Worm (Caenorhabditis elegans): ENCODE data around the gene wdr-83.

wdr-83 gene

ce11 chrII:5019389-5020108 is 12.0 kb downstream of the wdr-83 start:
- TF ChIP-seq ceh-20 (GFP tag; IDR thresholded peaks at IDR 0.05) (no peak), hlh-11 (tag; optimal IDR thresholded peaks at IDR 0.05) (peak; percentile 82), mxl-3 (GFP tag; optimal IDR thresholded peaks at IDR 0.05) (peak; percentile 9), daf-16 (GFP tag; optimal IDR thresholded peaks at IDR 0.05) (no peak), daf-16 (tag; optimal IDR thresholded peaks at IDR 0.05) (peak; percentile 53), nhr-10 (tag; optimal IDR thresholded peaks at IDR 0.05) (peak; percentile 60), lin-13 (GFP tag; optimal IDR thresholded peaks at IDR 0.05) (no peak), unc-62 (GFP tag; optimal IDR thresholded peaks at IDR 0.05 in 1 of 2) (peak in 1 of 2 experiments; percentile 88), unc-62 (tag; optimal IDR thresholded peaks at IDR 0.05) (no peak), daf-8 (GFP tag; IDR thresholded peaks at IDR 0.05) (no peak), lsy-2 (tag; optimal IDR thresholded peaks at IDR 0.05) (peak in 1 of 2 experiments; percentile 25), dmd-6 (GFP tag; IDR thresholded peaks at IDR 0.05) (peak; percentile 81), nhr-76 (tag; optimal IDR thresholded peaks at IDR 0.05) (peak; percentile 4), nhr-25 (tag; optimal IDR thresholded peaks at IDR 0.05; ENCODE audit: borderline replicate concordance, insufficient read depth) (peak; percentile 17), jun-1 (tag; optimal IDR thresholded peaks at IDR 0.05) (no peak), nhr-48 (tag; optimal IDR thresholded peaks at IDR 0.05) (peak; percentile 25), dve-1 (tag; optimal IDR thresholded peaks at IDR 0.05; ENCODE audit: insufficient read depth) (peak; percentile 83), nhr-28 (tag; optimal IDR thresholded peaks at IDR 0.05) (peak; percentile 83), mep-1 (tag; optimal IDR thresholded peaks at IDR 0.05) (peak; percentile 42), php-3 (GFP tag; IDR thresholded peaks at IDR 0.05) (peak; percentile 82), pqm-1 (tag; optimal IDR thresholded peaks at IDR 0.05) (peak; percentile 44), hlh-30 (tag; optimal IDR thresholded peaks at IDR 0.05; ENCODE audit: insufficient read depth) (peak; percentile 62), cey-2 (tag; optimal IDR thresholded peaks at IDR 0.05; ENCODE audit: borderline replicate concordance, insufficient read depth) (peak; percentile 32), mdl-1 (tag; optimal IDR thresholded peaks at IDR 0.05) (peak in 1 of 2 experiments; percentile 42), lin-1 (GFP tag; IDR thresholded peaks at IDR 0.05) (peak; percentile 54; the same call in 1 of the 2 replicates), T20F7.1 (GFP tag; optimal IDR thresholded peaks at IDR 0.05) (peak; percentile 65), ztf-7 (tag; optimal IDR thresholded peaks at IDR 0.05) (no peak)

- TF ChIP-seq R02D3.7 (tag; optimal IDR thresholded peaks at IDR 0.05) (no peak), unc-62 (GFP tag; optimal IDR thresholded peaks at IDR 0.05 in 1 of 2) (peak in 1 of 2 experiments; percentile 77), unc-62 (tag; optimal IDR thresholded peaks at IDR 0.05) (no peak), Y75B8A.6 (GFP tag; IDR thresholded peaks at IDR 0.05) (no peak), aha-1 (tag) (peak; percentile 24), lim-7 (GFP tag; IDR thresholded peaks at IDR 0.05) (no peak), sdz-12 (GFP tag; optimal IDR thresholded peaks at IDR 0.05) (no peak)
These were observed 12.9 kb downstream of the wdr-83 start for ce11 chrII:5018578-5018977.

ce11 chrII:5016977-5017585 is 14.4 kb downstream of the wdr-83 start:
- 0 out of 2 replicates have a peak, but pooled peaks have one; percentile 23 for TF ChIP-seq arid-1 (GFP tag; conservative IDR thresholded peaks at IDR 0.05)
- peak; percentile 21 for TF ChIP-seq nhr-6 (tag; optimal IDR thresholded peaks at IDR 0.05)
- no peak for TF ChIP-seq T20F7.1 (GFP tag; optimal IDR thresholded peaks at IDR 0.05)
- TF ChIP-seq lsy-2 (tag; optimal IDR thresholded peaks at IDR 0.05), result peak; percentile 57 to 76
- peak; percentile 63 for TF ChIP-seq nhr-11 (tag; optimal IDR thresholded peaks at IDR 0.05)
- no peak for TF ChIP-seq lin-1 (GFP tag; IDR thresholded peaks at IDR 0.05)
- no peak for TF ChIP-seq saeg-2 (GFP tag; IDR thresholded peaks at IDR 0.05)
- no peak for TF ChIP-seq nhr-42 (GFP tag; IDR thresholded peaks at IDR 0.05)
- TF ChIP-seq sdz-12 (GFP tag; optimal IDR thresholded peaks at IDR 0.05), result no peak
- no peak for TF ChIP-seq F10B5.3 (tag; optimal IDR thresholded peaks at IDR 0.05)
- TF ChIP-seq D1046.2 (GFP tag; IDR thresholded peaks at IDR 0.05), result no peak
- no peak for TF ChIP-seq Y105C5A.15 (GFP tag; IDR thresholded peaks at IDR 0.05)
- TF ChIP-seq mep-1 (tag; optimal IDR thresholded peaks at IDR 0.05), result no peak
- TF ChIP-seq ztf-11 (tag; optimal IDR thresholded peaks at IDR 0.05), result no peak
- peak; percentile 71 for TF ChIP-seq ctbp-1 (GFP tag; IDR thresholded peaks at IDR 0.05)
- no peak for TF ChIP-seq lin-13 (GFP tag; optimal IDR thresholded peaks at IDR 0.05)
- TF ChIP-seq mxl-3 (GFP tag; optimal IDR thresholded peaks at IDR 0.05), result peak; percentile 66
- TF ChIP-seq zfp-2 (tag; optimal IDR thresholded peaks at IDR 0.05), result no peak
- TF ChIP-seq snpc-4 (tag; optimal IDR thresholded peaks at IDR 0.05), result no peak
- TF ChIP-seq zip-2 (tag; optimal IDR thresholded peaks at IDR 0.05), result no peak
- peak; percentile 12 for TF ChIP-seq nhr-102 (tag; optimal IDR thresholded peaks at IDR 0.05)
- no peak for TF ChIP-seq nhr-41 (GFP tag; IDR thresholded peaks at IDR 0.05)
- no peak for TF ChIP-seq nhr-10 (tag; optimal IDR thresholded peaks at IDR 0.05)

Measured in whole organism, L4 larva.